Fruit fly (Drosophila melanogaster) whole organism, wandering third instar larva: ENCODE data around the gene Usp32.

Experiments used
- CG32264 ChIP-seq: fragments of 200-800 bp; sonication (Bioruptor generic); optimal IDR thresholded peaks from 2 replicates; lab custom pipeline; 2016; ENCODE audit warnings: missing biosample characterization, missing genetic modification characterization
- CG9705 ChIP-seq: fragments of 200-800 bp; sonication (Bioruptor generic); optimal IDR thresholded peaks from 2 replicates; lab custom pipeline; 2018; ENCODE audit warnings: missing biosample characterization, mild to moderate bottlenecking, missing genetic modification characterization
- CrebA ChIP-seq: fragments of 200-800 bp; sonication (Bioruptor generic); optimal IDR thresholded peaks from 2 replicates; lab custom pipeline; 2016; ENCODE audit warnings: missing biosample characterization, mild to moderate bottlenecking, missing genetic modification characterization, borderline replicate concordance
- HLH106 ChIP-seq: fragments of 200-800 bp; optimal IDR thresholded peaks from 3 replicates; lab custom pipeline; 2019; ENCODE audit warnings: missing biosample characterization, mild to moderate bottlenecking, missing genetic modification characterization, moderate library complexity
- Hnf4 ChIP-seq: fragments of 200-800 bp; sonication (Bioruptor generic); optimal IDR thresholded peaks from 2 replicates; lab custom pipeline; 2016; ENCODE audit warnings: missing biosample characterization, mild to moderate bottlenecking, missing genetic modification characterization
- Hr78 ChIP-seq: fragments of >200 bp; optimal IDR thresholded peaks from 2 replicates; lab custom pipeline; 2017; ENCODE audit warnings: missing biosample characterization, missing genetic modification characterization
- Hr83 ChIP-seq: fragments of 200-300 bp; sonication (Bioruptor generic); optimal IDR thresholded peaks from 2 replicates; lab custom pipeline; 2016; ENCODE audit warnings: missing biosample characterization, mild to moderate bottlenecking, missing genetic modification characterization, moderate library complexity; ENCODE audit not compliant: poor library complexity, severe bottlenecking
- Jra ChIP-seq: sonication (Bioruptor generic); optimal IDR thresholded peaks from 2 replicates; lab custom pipeline; 2016; ENCODE audit warnings: missing biosample characterization, missing genetic modification characterization
- N ChIP-seq: fragments of >200 bp; optimal IDR thresholded peaks from 2 replicates; lab custom pipeline; 2018; ENCODE audit warnings: missing biosample characterization, missing external identifiers, missing genetic modification characterization
- OdsH ChIP-seq: fragments of 200-800 bp; sonication (Bioruptor generic); optimal IDR thresholded peaks from 2 replicates; lab custom pipeline; 2016; ENCODE audit warnings: missing biosample characterization, mild to moderate bottlenecking, missing genetic modification characterization
- Rel ChIP-seq, 2 experiments: fragments of 200-800 bp; sonication (Bioruptor generic) in 1 of 2; optimal IDR thresholded peaks; 2 replicates in 1 of 2; 3 replicates in 1 of 2; lab custom pipeline; 2016 to 2019; ENCODE audit warnings: mild to moderate bottlenecking in 2 of 2, missing biosample characterization in 2 of 2, missing genetic modification characterization in 2 of 2, moderate library complexity in 1 of 2
- Vsx2 ChIP-seq: fragments of 200-300, 225-300 bp; sonication (Bioruptor generic); optimal IDR thresholded peaks from 2 replicates; lab custom pipeline; 2018; ENCODE audit warnings: missing biosample characterization, missing genetic modification characterization; ENCODE audit not compliant: partially characterized antibody
- br ChIP-seq: fragments of 200-800 bp; sonication (Bioruptor generic); optimal IDR thresholded peaks from 2 replicates; lab custom pipeline; 2016; ENCODE audit warnings: missing biosample characterization, missing genetic modification characterization
- dl ChIP-seq, 2 experiments: fragments of 175-275, 200-275 bp in 1 of 2; fragments of 200-275 bp in 1 of 2; sonication (Bioruptor generic); optimal IDR thresholded peaks; lab custom pipeline; 2018; ENCODE audit warnings: mild to moderate bottlenecking in 2 of 2, missing biosample characterization in 2 of 2, missing genetic modification characterization in 2 of 2, moderate library complexity in 2 of 2; ENCODE audit not compliant: partially characterized antibody in 2 of 2, insufficient read depth in 1 of 2
- dsf ChIP-seq: sonication (Bioruptor generic); optimal IDR thresholded peaks from 2 replicates; lab custom pipeline; 2016; ENCODE audit warnings: missing biosample characterization, missing genetic modification characterization, borderline replicate concordance
- ey ChIP-seq: fragments of 200-800 bp; sonication (Bioruptor generic); optimal IDR thresholded peaks from 2 replicates; lab custom pipeline; 2016; ENCODE audit warnings: missing biosample characterization, missing genetic modification characterization
- foxo ChIP-seq, 2 experiments: fragments of 200-800 bp; sonication (Bioruptor generic); optimal IDR thresholded peaks; 2 replicates in 1 of 2; 3 replicates in 1 of 2; lab custom pipeline; 2016 to 2017; ENCODE audit warnings: missing biosample characterization in 2 of 2, missing genetic modification characterization in 2 of 2
- fru ChIP-seq: fragments of 200-800 bp; sonication (Bioruptor generic); optimal IDR thresholded peaks from 3 replicates; lab custom pipeline; 2016; ENCODE audit warnings: missing biosample characterization, mild to moderate bottlenecking, missing genetic modification characterization
- h ChIP-seq: fragments of 200-800 bp; sonication (Bioruptor generic); optimal IDR thresholded peaks from 3 replicates; lab custom pipeline; 2016; ENCODE audit warnings: missing biosample characterization, mild to moderate bottlenecking, missing genetic modification characterization
- jim ChIP-seq: fragments of 175-275, 200-325 bp; sonication (Bioruptor generic); optimal IDR thresholded peaks from 2 replicates; lab custom pipeline; 2016; ENCODE audit warnings: missing biosample characterization, mild to moderate bottlenecking, missing genetic modification characterization
- psq ChIP-seq: fragments of 200-800 bp; sonication (Bioruptor generic); optimal IDR thresholded peaks from 3 replicates; lab custom pipeline; 2017; ENCODE audit warnings: missing biosample characterization, mild to moderate bottlenecking, missing genetic modification characterization, moderate library complexity
- rgr ChIP-seq: fragments of 200-800 bp; sonication (Bioruptor generic); optimal IDR thresholded peaks from 3 replicates; lab custom pipeline; 2016; ENCODE audit warnings: missing biosample characterization, mild to moderate bottlenecking, missing genetic modification characterization
- tai ChIP-seq: sonication (Bioruptor generic); optimal IDR thresholded peaks from 2 replicates; lab custom pipeline; 2016; ENCODE audit warnings: missing biosample characterization, missing genetic modification characterization
- woc ChIP-seq: sonication (Bioruptor generic); optimal IDR thresholded peaks from 2 replicates; lab custom pipeline; 2016; ENCODE audit warnings: missing biosample characterization, mild to moderate bottlenecking, missing genetic modification characterization

The Usp32 gene

DNA sequence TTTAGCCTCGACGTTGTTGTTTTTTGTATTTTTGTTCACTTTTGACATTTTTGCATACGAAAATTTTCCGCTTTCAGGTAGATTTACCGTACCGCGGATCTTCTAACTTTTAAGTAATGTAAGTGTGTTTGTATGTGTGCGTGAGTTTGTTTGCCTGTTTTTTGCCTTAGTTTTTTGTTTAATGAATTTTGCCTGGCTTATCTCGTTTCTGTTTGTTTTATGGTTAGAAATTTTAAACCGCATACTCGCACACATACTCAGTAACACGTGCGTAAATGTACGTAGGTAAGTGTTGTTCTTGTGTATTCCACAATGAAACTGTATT lies 26.7 kb downstream of the Usp32 start:
- TF ChIP-seq psq (GFP tag; lab: Kevin White, UChicago): no peak
- TF ChIP-seq CG32264: peak; percentile 41
- TF ChIP-seq, all 38 proteins: peak for 1

DNA sequence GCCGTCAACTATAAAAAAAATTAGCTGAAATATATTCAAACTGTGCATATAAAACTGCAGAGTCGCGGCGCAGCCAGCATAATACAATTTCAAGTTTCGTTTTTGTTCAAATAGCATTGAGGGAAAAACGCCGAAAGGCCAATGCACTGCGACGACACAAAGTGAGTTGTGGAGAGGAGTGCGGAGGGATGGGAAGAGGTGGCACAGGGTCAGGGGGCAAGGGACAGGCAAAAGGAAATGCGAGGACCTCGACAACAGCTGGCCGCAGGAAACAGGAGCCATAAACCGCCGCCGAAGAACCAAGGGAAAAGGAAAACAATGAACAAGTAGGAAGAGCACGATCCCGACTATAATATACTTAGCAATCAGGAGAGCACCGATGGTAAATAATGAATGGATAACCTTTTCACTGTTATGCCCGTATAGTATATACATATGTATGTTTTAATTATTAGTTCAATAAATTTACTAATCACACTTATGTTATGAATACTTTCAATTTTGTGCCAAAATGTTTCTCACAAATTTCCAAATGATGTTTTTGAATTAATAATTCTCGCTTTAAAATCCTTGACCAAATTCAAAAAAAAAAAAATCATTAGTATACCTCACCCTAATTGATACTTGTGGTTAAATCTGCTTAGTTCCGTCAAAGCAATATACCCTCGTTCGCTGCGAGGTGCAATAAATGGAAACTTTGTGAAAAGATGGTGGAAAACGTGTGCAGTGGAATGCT lies 27.8 kb downstream of the Usp32 start:
- TF ChIP-seq Hr83 (GFP tag; lab: Kevin White, UChicago) (no peak), woc (GFP tag; lab: Kevin White, UChicago) (peak; percentile 25), fru (GFP tag; lab: Kevin White, UChicago) (no peak), CrebA (GFP tag; lab: Kevin White, UChicago) (no peak), OdsH (GFP tag; lab: Kevin White, UChicago) (no peak), psq (GFP tag; lab: Kevin White, UChicago) (peak; percentile 17)

DNA sequence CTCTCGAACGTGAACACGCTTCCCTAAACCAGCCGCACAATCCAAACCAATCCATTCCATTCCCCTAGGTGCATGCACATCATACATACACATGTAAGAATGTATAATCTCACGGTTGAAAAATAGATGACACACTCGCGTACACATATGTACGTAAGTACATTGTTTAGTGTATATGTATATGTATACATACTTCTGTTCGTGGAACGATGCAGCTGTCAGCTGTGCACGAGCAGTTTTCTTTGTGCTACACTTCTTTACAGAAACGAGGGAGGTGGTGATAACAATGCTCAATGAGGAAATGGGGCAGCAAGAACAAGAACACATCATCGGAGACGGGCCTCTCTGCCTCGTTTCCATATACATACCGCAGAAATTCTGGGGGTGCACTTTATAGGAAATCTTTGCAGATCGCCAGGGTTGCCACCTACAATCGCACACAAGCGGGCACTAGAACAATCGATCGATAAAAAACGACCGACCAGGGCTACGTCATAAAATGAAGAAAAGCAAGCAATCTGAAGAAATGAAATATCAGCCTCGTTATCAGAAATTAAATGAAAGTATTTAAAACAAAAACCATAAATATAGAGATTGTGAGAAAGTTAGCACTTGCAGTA lies 28.5 kb downstream of the Usp32 start:
- TF ChIP-seq HLH106 (tag; lab: Kevin White, UChicago) (no peak), Jra (GFP tag; lab: Kevin White, UChicago) (peak; percentile 15), tai (peak; percentile 30), h (GFP tag; lab: Kevin White, UChicago) (peak; percentile 28), OdsH (GFP tag; lab: Kevin White, UChicago) (no peak), dsf (GFP tag; lab: Kevin White, UChicago) (no peak), Rel (GFP tag; optimal IDR thresholded peaks at IDR 0.05; lab: Kevin White, UChicago) (no peak), Rel (tag; optimal IDR thresholded peaks at IDR 0.05; lab: Kevin White, UChicago) (peak; percentile 86), woc (GFP tag; lab: Kevin White, UChicago) (no peak), CrebA (GFP tag; lab: Kevin White, UChicago) (peak; percentile 63)
- TF ChIP-seq, all 38 proteins: peak for 5

DNA sequence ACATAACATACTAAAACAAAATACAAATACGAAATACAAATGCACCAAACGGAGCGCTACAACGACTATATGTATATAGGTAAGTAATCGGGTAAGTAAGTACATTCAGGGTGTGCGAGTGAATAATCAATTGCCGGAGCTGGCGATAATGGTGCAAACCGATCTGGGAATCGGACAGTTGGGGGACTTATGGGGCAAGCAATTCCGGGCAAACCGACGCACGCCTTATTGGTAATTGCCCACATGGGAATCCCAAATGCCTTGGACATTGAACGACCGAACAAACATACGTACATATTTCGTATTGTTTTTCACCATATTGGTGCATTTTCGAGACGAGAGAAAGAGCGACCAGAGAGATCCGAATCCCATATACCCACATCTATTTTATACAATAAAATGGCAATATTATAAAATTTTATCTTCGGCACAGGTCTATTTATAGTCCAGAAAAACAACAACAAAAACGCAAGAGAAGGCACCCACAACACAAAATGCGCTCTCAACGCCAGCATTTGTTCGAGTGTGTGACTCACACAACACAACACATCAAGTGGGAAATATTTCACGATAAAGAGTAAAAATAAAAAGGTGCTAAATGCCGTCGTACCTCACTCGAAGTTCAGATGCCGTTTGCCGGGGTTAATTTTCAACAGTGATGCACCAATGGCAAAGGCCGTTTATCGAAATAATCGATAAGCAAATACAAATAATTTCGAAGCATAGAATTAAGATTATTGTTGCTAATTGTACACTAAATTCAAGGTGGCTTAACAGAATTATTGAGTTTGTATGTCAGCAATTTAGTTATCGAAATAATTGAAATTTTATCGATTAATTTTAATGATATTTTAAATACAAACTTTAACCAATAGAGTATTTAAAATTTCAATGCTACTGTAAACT lies 29.5 kb downstream of the Usp32 start:
- no peak for TF ChIP-seq Vsx2 (GFP tag; lab: Kevin White, UChicago)
- no peak for TF ChIP-seq CG9705 (GFP tag; lab: Kevin White, UChicago)
- TF ChIP-seq foxo (GFP tag; optimal IDR thresholded peaks at IDR 0.05; lab: Kevin White, UChicago): peak in 1 of 2 experiments; percentile 35
- peak; percentile 19 for TF ChIP-seq ey (GFP tag; lab: Kevin White, UChicago)
- no peak for TF ChIP-seq br (GFP tag; lab: Kevin White, UChicago)
- peak; percentile 7 for TF ChIP-seq rgr (GFP tag; lab: Kevin White, UChicago)
- no peak for TF ChIP-seq psq (GFP tag; lab: Kevin White, UChicago)
- peak in 1 of 2 experiments; percentile 8 for TF ChIP-seq dl (GFP tag; optimal IDR thresholded peaks at IDR 0.05; lab: Kevin White, UChicago; ENCODE audit: insufficient read depth in 1 of 2, partially characterized antibody in 2 of 2)
- peak; percentile 57 for TF ChIP-seq h (GFP tag; lab: Kevin White, UChicago)
- TF ChIP-seq Rel (GFP tag; optimal IDR thresholded peaks at IDR 0.05; lab: Kevin White, UChicago): peak; percentile 41
- peak; percentile 100 for TF ChIP-seq Rel (tag; optimal IDR thresholded peaks at IDR 0.05; lab: Kevin White, UChicago)
- peak; percentile 31 for TF ChIP-seq Hnf4 (GFP tag; lab: Kevin White, UChicago)
- TF ChIP-seq jim: no peak
- no peak for TF ChIP-seq N (GFP tag; lab: Kevin White, UChicago)

DNA sequence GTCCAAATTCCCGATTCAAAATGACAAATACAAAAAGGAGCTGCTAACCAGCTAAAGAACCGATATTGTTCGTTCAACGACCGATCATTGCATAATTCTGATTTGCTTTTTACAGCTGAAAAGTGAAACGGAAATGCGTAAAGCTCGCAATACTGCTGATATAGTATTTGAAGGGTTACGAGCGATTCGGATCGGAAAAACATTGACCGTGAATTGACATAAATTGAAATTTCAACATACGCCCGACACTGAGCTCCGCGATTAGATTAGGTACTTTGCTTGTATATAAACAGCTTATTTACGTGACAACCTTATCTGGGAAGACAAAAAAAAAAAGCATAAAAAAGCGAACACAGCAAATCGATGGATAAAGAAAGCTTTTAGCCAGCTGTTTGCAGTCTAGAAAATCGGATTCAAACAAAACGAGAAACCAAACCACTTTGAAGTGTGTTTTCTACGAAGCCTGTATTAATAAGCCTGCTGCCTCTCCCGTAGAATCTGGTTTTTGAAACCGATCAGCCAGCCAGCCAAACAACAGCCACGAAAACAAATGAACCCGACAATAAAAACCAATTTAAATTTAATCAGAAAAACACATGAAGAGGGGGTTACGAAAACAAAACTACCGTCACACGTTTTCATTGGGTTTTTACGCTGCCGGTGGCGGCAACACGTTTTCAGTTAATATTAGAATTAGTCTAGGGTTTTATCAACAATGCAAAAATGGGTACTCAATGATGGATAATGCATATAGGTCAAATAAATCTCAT lies 30.7 kb downstream of the Usp32 start:
- TF ChIP-seq Hr78 (GFP tag; lab: Kevin White, UChicago) (no peak), Rel (GFP tag; optimal IDR thresholded peaks at IDR 0.05; lab: Kevin White, UChicago) (no peak), Rel (tag; optimal IDR thresholded peaks at IDR 0.05; lab: Kevin White, UChicago) (peak; percentile 71), OdsH (GFP tag; lab: Kevin White, UChicago) (no peak)
